Fruit fly (Drosophila melanogaster) whole organism, prepupa: ENCODE measurements around the gene Kebab.

Experiments used
- Blimp-1 ChIP-seq: fragments of 200-800 bp; sonication (Bioruptor generic); optimal IDR thresholded peaks from 3 replicates; lab custom pipeline; 2017; ENCODE audit warnings: missing biosample characterization, missing genetic modification characterization, mild to moderate bottlenecking, moderate library complexity, missing genetic modification reagents
- CG11762 ChIP-seq: fragments of 200-800 bp; sonication (Bioruptor generic); optimal IDR thresholded peaks from 3 replicates; lab custom pipeline; 2016; ENCODE audit warnings: missing biosample characterization, missing genetic modification characterization; ENCODE audit not compliant: insufficient read depth
- CG11902 ChIP-seq: fragments of 200-800 bp; sonication (Bioruptor generic); optimal IDR thresholded peaks from 3 replicates; lab custom pipeline; 2016; ENCODE audit warnings: missing biosample characterization, missing genetic modification characterization
- CG15336 ChIP-seq: fragments of 200-800 bp; sonication (Bioruptor generic); IDR thresholded peaks from 2 replicates; pipeline ENCODE4 v1.3.6; 2022; ENCODE audit warnings: missing biosample characterization, missing genetic modification characterization
- CG1621 ChIP-seq: fragments of 200-800 bp; sonication (Bioruptor generic); optimal IDR thresholded peaks from 3 replicates; lab custom pipeline; 2018; ENCODE audit warnings: missing biosample characterization, mild to moderate bottlenecking, missing genetic modification characterization
- CG16779 ChIP-seq: fragments of 200-800 bp; sonication (Bioruptor generic); optimal IDR thresholded peaks from 3 replicates; lab custom pipeline; 2017; ENCODE audit warnings: missing biosample characterization, mild to moderate bottlenecking, missing genetic modification characterization
- CG31627 ChIP-seq: fragments of 200-800 bp; sonication (Bioruptor generic); optimal IDR thresholded peaks from 3 replicates; lab custom pipeline; 2016; ENCODE audit warnings: missing biosample characterization, missing genetic modification characterization
- CG34406 ChIP-seq: fragments of 200-800 bp; sonication (Bioruptor generic); optimal IDR thresholded peaks from 3 replicates; lab custom pipeline; 2016; ENCODE audit warnings: missing biosample characterization, missing genetic modification characterization
- CG3919 ChIP-seq: fragments of 200-800 bp; sonication (Bioruptor generic); optimal IDR thresholded peaks from 3 replicates; lab custom pipeline; 2016; ENCODE audit warnings: missing biosample characterization, missing genetic modification characterization
- CG4318 ChIP-seq: fragments of 200-800 bp; sonication (Bioruptor generic); optimal IDR thresholded peaks from 3 replicates; lab custom pipeline; 2017; ENCODE audit warnings: missing biosample characterization, mild to moderate bottlenecking, missing genetic modification characterization
- CG6163 ChIP-seq: fragments of 200-800 bp; sonication (Bioruptor generic); IDR thresholded peaks from 3 replicates; pipeline ENCODE4 v1.3.6; 2022; ENCODE audit warnings: missing biosample characterization, missing genetic modification characterization
- CG6792 ChIP-seq: fragments of 200-800 bp; sonication (Bioruptor generic); optimal IDR thresholded peaks from 3 replicates; lab custom pipeline; 2016; ENCODE audit warnings: missing biosample characterization, missing genetic modification characterization
- CG6808 ChIP-seq: fragments of 200-800 bp; sonication (Bioruptor generic); optimal IDR thresholded peaks from 3 replicates; lab custom pipeline; 2017; ENCODE audit warnings: missing biosample characterization, missing genetic modification characterization, mild to moderate bottlenecking, moderate library complexity, missing genetic modification reagents
- CG6854 ChIP-seq: fragments of 200-800 bp; sonication (Bioruptor generic); optimal IDR thresholded peaks from 2 replicates; lab custom pipeline; 2017; ENCODE audit warnings: missing biosample characterization, mild to moderate bottlenecking, missing genetic modification characterization
- CG7368 ChIP-seq: fragments of 200-800 bp; sonication (Bioruptor generic); optimal IDR thresholded peaks from 3 replicates; lab custom pipeline; 2016; ENCODE audit warnings: missing biosample characterization, missing genetic modification characterization
- CG9139 ChIP-seq: fragments of 200-800 bp; sonication (Bioruptor generic); optimal IDR thresholded peaks from 3 replicates; lab custom pipeline; 2017; ENCODE audit warnings: missing biosample characterization, mild to moderate bottlenecking, missing genetic modification characterization
- Eip75B ChIP-seq: fragments of 200-800 bp; sonication (Bioruptor generic); optimal IDR thresholded peaks from 3 replicates; lab custom pipeline; 2016; ENCODE audit warnings: missing biosample characterization, missing genetic modification characterization
- Eip78C ChIP-seq: fragments of 200-800 bp; sonication (Bioruptor generic); peaks from one replicate; lab custom pipeline; 2016; ENCODE audit warnings: missing biosample characterization, missing genetic modification characterization
- Ets21C ChIP-seq: fragments of 200-800 bp; sonication (Bioruptor generic); optimal IDR thresholded peaks from 3 replicates; lab custom pipeline; 2016; ENCODE audit warnings: missing biosample characterization, missing genetic modification characterization
- Gug ChIP-seq: fragments of 200-800 bp; sonication (Bioruptor generic); IDR thresholded peaks from 2 replicates; pipeline ENCODE4 v1.3.6; 2022; ENCODE audit warnings: missing biosample characterization, missing genetic modification characterization
- Hr38 ChIP-seq: sonication (Bioruptor generic); optimal IDR thresholded peaks from 2 replicates; lab custom pipeline; 2016; ENCODE audit warnings: missing biosample characterization, missing genetic modification characterization
- Hr39 ChIP-seq: fragments of 200-800 bp; sonication (Bioruptor generic); optimal IDR thresholded peaks from 2 replicates; lab custom pipeline; 2016; ENCODE audit warnings: missing biosample characterization, missing genetic modification characterization
- Met ChIP-seq: fragments of 200-800 bp; sonication (Bioruptor generic); optimal IDR thresholded peaks from 3 replicates; lab custom pipeline; 2016; ENCODE audit warnings: missing biosample characterization, missing genetic modification characterization
- OdsH ChIP-seq: fragments of 200-800 bp; sonication (Bioruptor generic); optimal IDR thresholded peaks from 3 replicates; lab custom pipeline; 2016; ENCODE audit warnings: missing biosample characterization, missing genetic modification characterization
- Sox102F ChIP-seq: fragments of 200-800 bp; sonication (Bioruptor generic); optimal IDR thresholded peaks from 2 replicates; lab custom pipeline; 2016; ENCODE audit warnings: missing biosample characterization, mild to moderate bottlenecking, missing genetic modification characterization
- Sox14 ChIP-seq: fragments of 200-800 bp; sonication (Bioruptor generic); optimal IDR thresholded peaks from 3 replicates; lab custom pipeline; 2016; ENCODE audit warnings: missing biosample characterization, missing genetic modification characterization
- achi ChIP-seq: fragments of 200-800 bp; sonication (Bioruptor generic); optimal IDR thresholded peaks from 3 replicates; lab custom pipeline; 2016; ENCODE audit warnings: missing biosample characterization, missing genetic modification characterization
- acj6 ChIP-seq: fragments of 200-800 bp; sonication (Bioruptor generic); optimal IDR thresholded peaks from 3 replicates; lab custom pipeline; 2016; ENCODE audit warnings: missing biosample characterization, missing genetic modification characterization
- cyc ChIP-seq: fragments of 200-800 bp; sonication (Bioruptor generic); optimal IDR thresholded peaks from 3 replicates; lab custom pipeline; 2016; ENCODE audit warnings: missing biosample characterization, missing genetic modification characterization
- dsx ChIP-seq: fragments of 200-800 bp; optimal IDR thresholded peaks from 3 replicates; lab custom pipeline; 2019; ENCODE audit warnings: missing biosample characterization, mild to moderate bottlenecking, missing genetic modification characterization, moderate library complexity; ENCODE audit not compliant: poor library complexity, severe bottlenecking
- esn ChIP-seq: fragments of 200-800 bp; sonication (Bioruptor generic); optimal IDR thresholded peaks from 2 replicates; lab custom pipeline; 2016; ENCODE audit warnings: missing biosample characterization, mild to moderate bottlenecking, missing genetic modification characterization, moderate library complexity
- fd59A ChIP-seq: fragments of 200-800 bp; sonication (Bioruptor generic); optimal IDR thresholded peaks from 2 replicates; lab custom pipeline; 2017; ENCODE audit warnings: missing biosample characterization, mild to moderate bottlenecking, missing genetic modification characterization, missing genetic modification reagents
- fkh ChIP-seq: fragments of 200-800 bp; sonication (Bioruptor generic); optimal IDR thresholded peaks from 3 replicates; lab custom pipeline; 2017; ENCODE audit warnings: missing biosample characterization, mild to moderate bottlenecking, missing genetic modification characterization, moderate library complexity
- net ChIP-seq: fragments of 200-800 bp; sonication (Bioruptor generic); optimal IDR thresholded peaks from 3 replicates; lab custom pipeline; 2016; ENCODE audit warnings: missing biosample characterization, missing genetic modification characterization
- pdm3 ChIP-seq: fragments of 200-800 bp; sonication (Bioruptor generic); optimal IDR thresholded peaks from 3 replicates; lab custom pipeline; 2016; ENCODE audit warnings: missing biosample characterization, missing genetic modification characterization
- salr ChIP-seq, 2 experiments: fragments of 200-800 bp; sonication (Bioruptor generic); optimal IDR thresholded peaks; 3 replicates each; lab custom pipeline; 2016 to 2018; ENCODE audit warnings: missing biosample characterization in 2 of 2, missing genetic modification characterization in 2 of 2, mild to moderate bottlenecking in 1 of 2
- spab ChIP-seq: fragments of 200-800 bp; sonication (Bioruptor generic); optimal IDR thresholded peaks from 2 replicates; lab custom pipeline; 2017; ENCODE audit warnings: missing biosample characterization, mild to moderate bottlenecking, missing genetic modification characterization, missing genetic modification reagents
- ss ChIP-seq, 2 experiments: fragments of 200-800 bp; sonication (Bioruptor generic); optimal IDR thresholded peaks; 2 replicates in 1 of 2; 3 replicates in 1 of 2; lab custom pipeline; 2017 to 2018; ENCODE audit warnings: mild to moderate bottlenecking in 2 of 2, missing biosample characterization in 2 of 2, missing genetic modification characterization in 2 of 2, moderate library complexity in 1 of 2
- svp ChIP-seq: fragments of 200-800 bp; sonication (Bioruptor generic); peaks from one replicate; lab custom pipeline; 2016; ENCODE audit warnings: missing biosample characterization, missing genetic modification characterization
- topi ChIP-seq: fragments of 200-800 bp; sonication (Bioruptor generic); optimal IDR thresholded peaks from 3 replicates; lab custom pipeline; 2016; ENCODE audit warnings: missing biosample characterization, missing genetic modification characterization
- vri ChIP-seq: fragments of 200-800 bp; sonication (Bioruptor generic); optimal IDR thresholded peaks from 3 replicates; lab custom pipeline; 2016; ENCODE audit warnings: missing biosample characterization, mild to moderate bottlenecking, missing genetic modification characterization

The Kebab gene

DNA sequence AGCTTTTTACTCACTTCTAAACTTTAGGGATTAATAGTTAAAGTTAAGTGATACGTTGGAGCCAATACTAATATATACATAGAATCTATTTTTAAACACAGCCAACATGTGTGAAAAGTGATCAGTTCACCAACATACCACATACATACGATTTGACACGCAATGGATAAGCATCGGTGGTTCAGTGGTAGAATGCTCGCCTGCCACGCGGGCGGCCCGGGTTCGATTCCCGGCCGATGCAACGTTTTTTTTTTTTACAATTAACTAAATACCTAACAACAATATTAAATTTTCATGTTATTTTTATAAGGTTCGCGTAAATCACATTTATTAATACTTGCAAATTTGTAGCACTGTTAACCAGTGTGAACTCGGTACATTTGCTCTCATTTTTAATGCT is 13.8 kb upstream of the Kebab start:
- TF ChIP-seq svp (GFP tag; lab: Kevin White, UChicago), result peak; percentile 34
- TF ChIP-seq dsx (GFP tag; lab: Kevin White, UChicago), result no peak
- TF ChIP-seq CG6792 (GFP tag; lab: Kevin White, UChicago), result no peak
- no peak for TF ChIP-seq CG4318 (GFP tag; lab: Kevin White, UChicago)
- no peak for TF ChIP-seq pdm3
- no peak for TF ChIP-seq Sox102F (GFP tag; lab: Kevin White, UChicago)
- no peak for TF ChIP-seq topi (GFP tag; lab: Kevin White, UChicago)
- TF ChIP-seq spab, result no peak

DNA sequence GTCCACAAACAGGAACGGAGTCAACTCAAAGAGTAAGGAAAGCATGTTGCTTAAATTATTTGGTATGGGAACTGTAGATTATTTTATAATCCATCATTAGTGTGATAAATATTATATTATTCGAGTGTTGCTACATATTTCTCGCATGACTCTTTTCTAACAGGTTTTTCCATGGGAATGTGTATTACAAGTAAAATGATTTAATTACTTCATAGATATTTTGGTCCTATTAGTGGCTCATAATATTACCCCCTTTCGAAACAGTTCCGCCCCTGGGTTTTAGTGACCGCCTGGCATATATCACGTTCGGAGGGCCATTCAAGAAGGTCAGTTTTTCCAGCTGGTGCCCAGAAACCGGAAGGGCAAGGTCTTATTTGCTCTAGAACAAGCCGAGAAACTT is 13.2 kb upstream of the Kebab start:
- TF ChIP-seq CG11902 (GFP tag; lab: Kevin White, UChicago), result peak; percentile 8
- peak; percentile 70 for TF ChIP-seq Eip78C (GFP tag; lab: Kevin White, UChicago)
- peak; percentile 8 for TF ChIP-seq achi
- no peak for TF ChIP-seq Ets21C (GFP tag; lab: Kevin White, UChicago)
- TF ChIP-seq CG6854 (GFP tag; lab: Kevin White, UChicago), result no peak
- peak; percentile 0 for TF ChIP-seq pdm3
- no peak for TF ChIP-seq CG7368 (GFP tag; lab: Kevin White, UChicago)
- peak; percentile 13 for TF ChIP-seq topi (GFP tag; lab: Kevin White, UChicago)

DNA sequence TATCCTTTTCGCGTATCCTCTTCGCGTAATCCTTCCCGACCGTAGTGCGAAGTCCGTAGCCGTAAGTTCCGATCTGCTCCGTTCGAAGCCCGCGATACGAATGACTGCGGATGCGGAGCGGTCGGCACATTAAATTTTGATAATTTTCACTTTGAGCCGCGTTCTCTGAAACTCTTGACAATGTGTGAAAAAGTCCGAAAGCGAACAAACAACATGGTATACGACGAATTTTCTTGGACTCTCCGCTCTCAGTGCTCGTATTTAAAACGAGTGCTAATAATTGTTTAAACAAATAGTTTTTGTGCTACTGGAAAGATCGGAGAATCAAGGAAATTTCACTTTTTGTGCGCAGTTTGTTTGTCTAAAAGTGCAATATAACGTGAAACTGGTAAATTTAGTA is 9.4 kb upstream of the Kebab start, which contains the start of gene CG42296:
TSS of gene CG42296 (minus strand) at position 101 of the 400 bp plus-strand sequence.
- TF ChIP-seq CG34406 (GFP tag; lab: Kevin White, UChicago) (no peak), fkh (peak; percentile 25), pdm3 (no peak), spab (no peak), topi (GFP tag; lab: Kevin White, UChicago) (no peak), vri (GFP tag; lab: Kevin White, UChicago) (no peak)

DNA sequence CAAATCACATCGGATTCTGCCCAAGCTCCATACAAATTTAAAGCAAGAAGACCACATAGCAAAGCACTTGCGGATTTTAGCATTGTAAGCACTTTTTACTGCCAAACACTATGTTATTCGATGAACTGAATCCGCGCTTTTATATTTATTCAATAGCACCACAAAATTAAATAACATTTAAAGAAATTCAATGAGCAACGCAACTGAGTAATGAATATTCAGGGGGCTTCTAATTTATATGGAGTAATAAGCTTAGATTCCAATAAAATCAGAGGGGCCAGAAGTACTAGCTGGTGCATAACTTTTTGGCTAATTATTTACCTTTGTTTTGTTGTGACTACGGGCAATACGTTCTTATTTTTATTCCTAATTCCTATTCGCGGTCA is 8.1 kb upstream of the Kebab start, which contains the start of gene lectin-22C:
TSS of gene lectin-22C (minus strand) at position 101 of the 386 bp plus-strand sequence.
- TF ChIP-seq CG3919 (GFP tag; lab: Kevin White, UChicago) (no peak), CG16779 (tag; lab: Kevin White, UChicago) (no peak), spab (no peak), CG9139 (no peak), pdm3 (no peak), esn (GFP tag; lab: Kevin White, UChicago) (no peak), fd59A (GFP tag; lab: Kevin White, UChicago) (no peak), cyc (GFP tag; lab: Kevin White, UChicago) (no peak), CG11762 (GFP tag; lab: Kevin White, UChicago) (no peak), CG6792 (GFP tag; lab: Kevin White, UChicago) (no peak), Blimp-1 (GFP tag; lab: Kevin White, UChicago) (no peak), CG1621 (no peak), Eip75B (GFP tag; lab: Kevin White, UChicago) (no peak), CG6163 (no peak), CG6808 (GFP tag; lab: Kevin White, UChicago) (no peak), Hr39 (GFP tag; lab: Kevin White, UChicago) (no peak)

DNA sequence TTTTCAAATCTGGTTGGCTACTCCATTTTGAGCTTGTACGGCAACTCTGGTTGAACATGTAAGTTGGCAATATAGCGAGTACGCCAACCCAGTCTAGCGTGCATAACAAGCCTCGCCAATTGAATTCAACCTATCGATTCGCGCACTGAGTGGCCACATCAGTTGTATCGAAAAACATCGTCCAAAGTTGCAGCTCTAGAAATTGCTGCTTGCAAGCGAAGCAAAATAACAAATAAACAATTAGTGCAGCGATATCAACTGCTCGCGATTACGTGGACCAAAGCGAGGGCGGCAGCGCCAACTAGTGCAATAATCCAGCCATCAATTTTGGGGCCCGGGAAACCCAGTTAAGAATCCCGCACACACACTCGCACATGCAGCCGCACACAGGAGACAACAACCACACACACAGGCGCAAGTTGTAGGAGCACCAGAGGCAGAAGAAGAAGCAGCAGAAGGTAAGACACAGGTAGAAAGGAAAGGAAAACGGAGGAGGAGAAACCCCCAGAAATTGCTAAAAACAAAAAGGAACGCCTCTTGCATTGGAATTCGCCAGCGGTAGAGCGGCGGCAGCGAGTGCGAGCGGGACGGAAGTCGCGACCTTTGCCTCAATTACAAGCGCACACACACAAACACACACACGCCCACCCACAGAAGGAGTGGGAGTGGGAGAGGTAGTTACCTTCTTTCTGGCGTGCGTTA is 7.6 kb upstream of the Kebab start:
- TF ChIP-seq net (GFP tag; lab: Kevin White, UChicago) (peak; percentile 37), Eip75B (GFP tag; lab: Kevin White, UChicago) (peak; percentile 15), Hr38 (GFP tag; lab: Kevin White, UChicago) (no peak), CG6854 (GFP tag; lab: Kevin White, UChicago) (peak; percentile 49), acj6 (GFP tag; lab: Kevin White, UChicago) (no peak), CG31627 (GFP tag; lab: Kevin White, UChicago) (no peak), svp (GFP tag; lab: Kevin White, UChicago) (peak; percentile 99), esn (GFP tag; lab: Kevin White, UChicago) (peak; percentile 3), CG9139 (peak; percentile 37), Eip78C (GFP tag; lab: Kevin White, UChicago) (peak; percentile 84), Met (no peak), CG11762 (GFP tag; lab: Kevin White, UChicago) (no peak), cyc (GFP tag; lab: Kevin White, UChicago) (no peak), ss (GFP tag; optimal IDR thresholded peaks at IDR 0.05; lab: Kevin White, UChicago) (peak; percentile 54 to 65), CG15336 (GFP tag; lab: Robert Waterston, UW) (no peak), Gug (no peak), spab (no peak), Hr39 (GFP tag; lab: Kevin White, UChicago) (peak; percentile 21), salr (GFP tag; optimal IDR thresholded peaks at IDR 0.05; lab: Kevin White, UChicago) (no peak), CG6808 (GFP tag; lab: Kevin White, UChicago) (peak; percentile 1), Sox102F (GFP tag; lab: Kevin White, UChicago) (no peak), OdsH (GFP tag; lab: Kevin White, UChicago) (no peak), Sox14 (GFP tag; lab: Kevin White, UChicago) (no peak)
